Worm (Caenorhabditis elegans) whole organism, L4 larva: ENCODE measurements around the gene K08H2.4.
"Not testable (repeated sequence)": the region's sequence is repeated elsewhere in the genome, so short reads cannot be mapped to it uniquely, and the experiment has no call there.

Experiments
- aly-2 ChIP-seq: sonication (generic microtip); optimal IDR thresholded peaks from 2 replicates; lab custom pipeline; 2018; ENCODE audit warnings: missing biosample characterization, missing genetic modification characterization
- arid-1 ChIP-seq: fragments of 200-800 bp; sonication (Bioruptor generic); conservative IDR thresholded peaks from 2 replicates; pipeline ENCODE4 v1.3.6; 2022; ENCODE audit warnings: missing genetic modification reagents, missing genetic modification characterization, missing compliant biosample characterization
- ceh-20 ChIP-seq: fragments of 200-800 bp; sonication (Bioruptor generic); IDR thresholded peaks from 2 replicates; pipeline ENCODE4 v1.3.6; 2022; ENCODE audit warnings: missing genetic modification reagents, missing genetic modification characterization, missing compliant biosample characterization
- ceh-82 ChIP-seq: sonication (generic microtip); optimal IDR thresholded peaks from 2 replicates; lab custom pipeline; 2017; ENCODE audit warnings: missing biosample characterization, missing genetic modification characterization
- daf-16 ChIP-seq, 3 experiments: sonication (generic microtip); optimal IDR thresholded peaks; 2 replicates each; lab custom pipeline; 2016 to 2017; ENCODE audit warnings: missing genetic modification characterization in 3 of 3, missing genetic modification reagents in 3 of 3, mild to moderate bottlenecking in 2 of 3, missing compliant biosample characterization in 2 of 3, missing biosample characterization in 1 of 3, moderate library complexity in 1 of 3
- daf-19 ChIP-seq: fragments of 200-800 bp; sonication (Bioruptor generic); conservative IDR thresholded peaks from 2 replicates; pipeline ENCODE4 v1.3.6; 2022; ENCODE audit warnings: missing genetic modification characterization, missing compliant biosample characterization
- dmd-6 ChIP-seq: fragments of 200-800 bp; sonication (Bioruptor generic); IDR thresholded peaks from 2 replicates; pipeline ENCODE4 v1.3.6; 2022; ENCODE audit warnings: missing genetic modification reagents, missing genetic modification characterization, missing compliant biosample characterization
- dmd-8 ChIP-seq: fragments of 200-800 bp; sonication (Bioruptor generic); IDR thresholded peaks from 2 replicates; pipeline ENCODE4 v1.3.6; 2022; ENCODE audit warnings: missing genetic modification characterization, missing compliant biosample characterization
- dpl-1 ChIP-seq: fragments of 150-350 bp; optimal IDR thresholded peaks from 2 replicates; lab custom pipeline; 2014; ENCODE audit warnings: missing biosample characterization, missing genetic modification reagents, missing genetic modification characterization
- duxl-1 ChIP-seq: sonication (generic microtip); optimal IDR thresholded peaks from 2 replicates; lab custom pipeline; 2016; ENCODE audit warnings: mild to moderate bottlenecking, missing genetic modification characterization, moderate library complexity, missing compliant biosample characterization; ENCODE audit not compliant: poor library complexity
- dve-1 ChIP-seq: sonication (generic microtip); optimal IDR thresholded peaks from 2 replicates; lab custom pipeline; 2017; ENCODE audit warnings: antibody characterized with exemption, mild to moderate bottlenecking, missing genetic modification characterization, missing compliant biosample characterization; ENCODE audit not compliant: insufficient read depth
- fkh-10 ChIP-seq: fragments of 150-350 bp; optimal IDR thresholded peaks from 2 replicates; lab custom pipeline; 2014; ENCODE audit warnings: missing biosample characterization, missing genetic modification reagents, missing genetic modification characterization
- hlh-11 ChIP-seq: fragments of 200-800 bp; sonication (Bioruptor generic); optimal IDR thresholded peaks from 2 replicates; lab custom pipeline; 2018; ENCODE audit warnings: mild to moderate bottlenecking, missing genetic modification characterization, missing compliant biosample characterization
- hmg-1.1 ChIP-seq: fragments of 200-800 bp; sonication (Bioruptor generic); IDR thresholded peaks from 2 replicates; pipeline ENCODE4 v1.3.6; 2022; ENCODE audit warnings: missing genetic modification reagents, missing genetic modification characterization, missing compliant biosample characterization
- lim-7 ChIP-seq: fragments of 200-800 bp; sonication (Bioruptor generic); IDR thresholded peaks from 2 replicates; pipeline ENCODE4 v1.3.6; 2022; ENCODE audit warnings: missing genetic modification characterization, missing compliant biosample characterization
- lin-1 ChIP-seq: fragments of 200-800 bp; sonication (Bioruptor generic); IDR thresholded peaks from 2 replicates; pipeline ENCODE4 v1.3.6; 2022; ENCODE audit warnings: missing genetic modification reagents, missing genetic modification characterization, missing compliant biosample characterization
- lin-15B ChIP-seq: fragments of 150-350 bp; sonication (generic microtip); optimal IDR thresholded peaks from 3 replicates; lab custom pipeline; 2014; ENCODE audit warnings: missing biosample characterization, missing genetic modification characterization
- lin-38 ChIP-seq: fragments of 200-800 bp; sonication (Bioruptor generic); IDR thresholded peaks from 2 replicates; pipeline ENCODE4 v1.3.6; 2022; ENCODE audit warnings: missing genetic modification reagents, missing genetic modification characterization, missing compliant biosample characterization
- mdt-29 ChIP-seq: fragments of 200-800 bp; sonication (Bioruptor generic); IDR thresholded peaks from 2 replicates; pipeline ENCODE4 v1.3.6; 2022; ENCODE audit warnings: missing genetic modification reagents, missing genetic modification characterization, missing compliant biosample characterization
- mep-1 ChIP-seq: fragments of 150-350 bp; sonication (generic microtip); optimal IDR thresholded peaks from 3 replicates; lab custom pipeline; 2014; ENCODE audit warnings: missing biosample characterization, missing genetic modification characterization
- mes-2 ChIP-seq: sonication (generic microtip); optimal IDR thresholded peaks from 2 replicates; lab custom pipeline; 2016; ENCODE audit warnings: missing genotype, mild to moderate bottlenecking, missing genetic modification characterization, missing compliant biosample characterization; ENCODE audit not compliant: poor library complexity, severe bottlenecking
- mxl-2 ChIP-seq: fragments of 200-800 bp; sonication (Bioruptor generic); conservative IDR thresholded peaks from 2 replicates; pipeline ENCODE4 v1.3.6; 2022; ENCODE audit warnings: missing genetic modification reagents, missing genetic modification characterization, missing compliant biosample characterization
- nhr-11 ChIP-seq: fragments of 150-350 bp; optimal IDR thresholded peaks from 2 replicates; lab custom pipeline; 2014; ENCODE audit warnings: missing biosample characterization, missing genetic modification characterization
- nhr-111 ChIP-seq: fragments of 200-800 bp; sonication (Bioruptor generic); optimal IDR thresholded peaks from 2 replicates; lab custom pipeline; 2018; ENCODE audit warnings: mild to moderate bottlenecking, missing genetic modification characterization, missing compliant biosample characterization
- nhr-28 ChIP-seq: fragments of 150-350 bp; optimal IDR thresholded peaks from 2 replicates; lab custom pipeline; 2014; ENCODE audit warnings: missing biosample characterization, missing genetic modification characterization
- nhr-41 ChIP-seq: fragments of 200-800 bp; sonication (Bioruptor generic); IDR thresholded peaks from 2 replicates; pipeline ENCODE4 v1.3.6; 2022; ENCODE audit warnings: missing genetic modification reagents, missing genetic modification characterization, missing compliant biosample characterization
- nhr-48 ChIP-seq: sonication (generic microtip); optimal IDR thresholded peaks from 2 replicates; lab custom pipeline; 2016; ENCODE audit warnings: mild to moderate bottlenecking, missing genetic modification characterization, missing compliant biosample characterization
- nhr-76 ChIP-seq: fragments of 150-350 bp; optimal IDR thresholded peaks from 2 replicates; lab custom pipeline; 2014; ENCODE audit warnings: missing biosample characterization, missing genetic modification characterization
- nhr-77 ChIP-seq: fragments of 150-350 bp; optimal IDR thresholded peaks from 2 replicates; lab custom pipeline; 2014; ENCODE audit warnings: missing biosample characterization, missing genetic modification characterization
- pha-4 ChIP-seq, 2 experiments: fragments of 150-350 bp in 1 of 2; fragments of 200-800 bp in 1 of 2; sonication (Bioruptor generic) in 1 of 2; IDR thresholded peaks in 1 of 2; optimal IDR thresholded peaks in 1 of 2; 2 replicates each; pipeline versions ENCODE4 v1.3.6 to Lab custom; 2014 to 2022; ENCODE audit warnings: missing genetic modification characterization in 2 of 2, missing genetic modification reagents in 2 of 2, missing biosample characterization in 1 of 2, missing compliant biosample characterization in 1 of 2
- php-3 ChIP-seq: fragments of 200-800 bp; sonication (Bioruptor generic); IDR thresholded peaks from 2 replicates; pipeline ENCODE4 v1.3.6; 2022; ENCODE audit warnings: missing genetic modification reagents, missing genetic modification characterization, missing compliant biosample characterization
- pqm-1 ChIP-seq: sonication (generic microtip); optimal IDR thresholded peaks from 2 replicates; lab custom pipeline; 2017; ENCODE audit warnings: missing biosample characterization, missing genetic modification characterization
- saeg-2 ChIP-seq: fragments of 200-800 bp; sonication (Bioruptor generic); IDR thresholded peaks from 2 replicates; pipeline ENCODE4 v1.3.6; 2022; ENCODE audit warnings: missing genetic modification reagents, missing genetic modification characterization, missing compliant biosample characterization
- set-16 ChIP-seq: fragments of 200-800 bp; sonication (Bioruptor generic); IDR thresholded peaks from 2 replicates; pipeline ENCODE4 v1.3.6; 2022; ENCODE audit warnings: missing genetic modification reagents, missing genetic modification characterization, missing compliant biosample characterization
- skn-1 ChIP-seq: fragments of 150-350 bp; optimal IDR thresholded peaks from 2 replicates; lab custom pipeline; 2014; ENCODE audit warnings: missing biosample characterization, missing genetic modification characterization
- snpc-1.2 ChIP-seq: fragments of 200-800 bp; sonication (Bioruptor generic); IDR thresholded peaks from 2 replicates; pipeline ENCODE4 v1.3.6; 2022; ENCODE audit warnings: missing genetic modification reagents, missing genetic modification characterization, missing compliant biosample characterization
- spr-1 ChIP-seq: sonication (generic microtip); optimal IDR thresholded peaks from 2 replicates; lab custom pipeline; 2016; ENCODE audit warnings: mild to moderate bottlenecking, missing genetic modification characterization, missing compliant biosample characterization
- tag-97 ChIP-seq: fragments of 200-800 bp; sonication (Bioruptor generic); IDR thresholded peaks from 2 replicates; pipeline ENCODE4 v1.3.6; 2022; ENCODE audit warnings: missing genetic modification characterization, missing compliant biosample characterization
- tra-1 ChIP-seq: fragments of 200-800 bp; sonication (Bioruptor generic); IDR thresholded peaks from 2 replicates; pipeline ENCODE4 v1.3.6; 2022; ENCODE audit warnings: missing genetic modification reagents, missing genetic modification characterization, missing compliant biosample characterization
- unc-62 ChIP-seq, 3 experiments: fragments of 150-350 bp in 1 of 3; sonication (generic microtip); optimal IDR thresholded peaks in 2 of 3; peaks in 1 of 3; 1 replicate in 1 of 3; 2 replicates in 2 of 3; lab custom pipeline; 2014 to 2017; ENCODE audit warnings: missing biosample characterization in 3 of 3, missing genetic modification characterization in 3 of 3, missing genetic modification reagents in 3 of 3, missing genotype in 1 of 3
- vab-7 ChIP-seq: fragments of 200-800 bp; sonication (Bioruptor generic); IDR thresholded peaks from 2 replicates; pipeline ENCODE4 v1.3.6; 2022; ENCODE audit warnings: missing genetic modification reagents, missing genetic modification characterization, missing compliant biosample characterization
- zip-2 ChIP-seq: fragments of 150-350 bp; optimal IDR thresholded peaks from 2 replicates; lab custom pipeline; 2014; ENCODE audit warnings: missing biosample characterization, missing genetic modification characterization
- ztf-7 ChIP-seq: fragments of 150-350 bp; optimal IDR thresholded peaks from 2 replicates; lab custom pipeline; 2014; ENCODE audit warnings: missing biosample characterization, missing genetic modification characterization

The K08H2.4 gene

ce11 chrX:13257577-13257976 is 19.3 kb downstream of the K08H2.4 start, which contains the start of gene K08H2.10 (continued):
- no peak for TF ChIP-seq duxl-1 (tag; lab: Kevin White, UChicago)
- TF ChIP-seq unc-62 (GFP tag; optimal IDR thresholded peaks at IDR 0.05 in 1 of 2; lab: Kevin White, UChicago) = peak in 1 of 2 experiments; percentile 82
- no peak for TF ChIP-seq unc-62 (tag; optimal IDR thresholded peaks at IDR 0.05; lab: Kevin White, UChicago)
- peak; percentile 44; the same call in 1 of the 2 replicates for TF ChIP-seq nhr-41 (GFP tag; lab: Robert Waterston, UW)
- TF ChIP-seq aly-2 (tag; lab: Kevin White, UChicago) = no peak

- 0 out of 2 replicates have a peak, but pooled peaks have one; percentile 15 for TF ChIP-seq lin-1 (GFP tag; lab: Robert Waterston, UW)
- TF ChIP-seq mep-1 = peak; percentile 6
- TF ChIP-seq vab-7 (GFP tag; lab: Robert Waterston, UW) = peak; percentile 55; the same call in 1 of the 2 replicates
- TF ChIP-seq lin-38 (GFP tag; lab: Robert Waterston, UW) = peak; percentile 62
- TF ChIP-seq arid-1 (GFP tag; lab: Robert Waterston, UW) = 0 out of 2 replicates have a peak, but pooled peaks have one; percentile 33
- peak; percentile 27 for TF ChIP-seq nhr-48
- TF ChIP-seq snpc-1.2 (GFP tag; lab: Robert Waterston, UW) = peak; percentile 64; the same call in 1 of the 2 replicates
- peak; percentile 13 for TF ChIP-seq hlh-11 (tag; lab: Kevin White, UChicago)
- peak; percentile 59 for TF ChIP-seq dve-1 (tag; lab: Kevin White, UChicago)
- TF ChIP-seq pha-4 (GFP tag; IDR thresholded peaks at IDR 0.05; lab: Robert Waterston, UW) = peak; percentile 57; the same call in 1 of the 2 replicates
- not testable (repeated sequence) for TF ChIP-seq pha-4 (tag; optimal IDR thresholded peaks at IDR 0.05; lab: Kevin White, UChicago)
- TF ChIP-seq daf-16 (GFP tag; optimal IDR thresholded peaks at IDR 0.05; lab: Kevin White, UChicago) = peak in 1 of 2 experiments; percentile 51
- peak; percentile 85 for TF ChIP-seq daf-16 (tag; optimal IDR thresholded peaks at IDR 0.05; lab: Kevin White, UChicago)
- TF ChIP-seq mes-2 (tag; lab: Kevin White, UChicago) = peak; percentile 49
- TF ChIP-seq lim-7 (GFP tag; lab: Robert Waterston, UW) = peak; percentile 70
- peak; percentile 4 for TF ChIP-seq pqm-1 (tag; lab: Kevin White, UChicago)
- peak; percentile 61; the same call in 1 of the 2 replicates for TF ChIP-seq tra-1
- peak; percentile 46 for TF ChIP-seq dmd-6 (GFP tag; lab: Robert Waterston, UW)
These were observed 22.8 kb downstream of the K08H2.4 start for ce11 chrX:13261037-13261592.

- no peak for TF ChIP-seq duxl-1 (tag; lab: Kevin White, UChicago)
- no peak for TF ChIP-seq saeg-2
- TF ChIP-seq nhr-28 (tag; lab: Kevin White, UChicago) = no peak
- TF ChIP-seq mes-2 (tag; lab: Kevin White, UChicago) = no peak
- no peak for TF ChIP-seq set-16 (GFP tag; lab: Robert Waterston, UW)
- TF ChIP-seq ceh-20 (GFP tag; lab: Robert Waterston, UW) = no peak
- TF ChIP-seq daf-19 (GFP tag; lab: Robert Waterston, UW) = no peak
- TF ChIP-seq ztf-7 (tag; lab: Kevin White, UChicago) = no peak
- no peak for TF ChIP-seq zip-2 (tag; lab: Kevin White, UChicago)
- TF ChIP-seq, all 104 proteins: peak for 0
These were observed 23.9 kb downstream of the K08H2.4 start, which contains the start of gene K09A11.1 for ce11 chrX:13262195-13262594. Gene K09A11.1 (plus strand): TSS chrX:13262495.

- TF ChIP-seq spr-1 (tag; lab: Kevin White, UChicago) (peak; percentile 60), nhr-111 (peak; percentile 61), mxl-2 (GFP tag; lab: Robert Waterston, UW) (peak; percentile 79; the same call in 1 of the 2 replicates), nhr-11 (no peak), mdt-29 (GFP tag; lab: Robert Waterston, UW) (peak; percentile 83), lin-15B (tag; lab: Kevin White, UChicago) (no peak), ceh-82 (tag; lab: Kevin White, UChicago) (no peak), nhr-76 (tag; lab: Kevin White, UChicago) (no peak), fkh-10 (GFP tag; lab: Kevin White, UChicago) (peak; percentile 63), dmd-8 (peak; percentile 87), skn-1 (no peak), tag-97 (GFP tag; lab: Robert Waterston, UW) (no peak), nhr-77 (tag; lab: Kevin White, UChicago) (peak; percentile 22), pha-4 (GFP tag; IDR thresholded peaks at IDR 0.05; lab: Robert Waterston, UW) (peak; percentile 89), pha-4 (tag; optimal IDR thresholded peaks at IDR 0.05; lab: Kevin White, UChicago) (no peak), hmg-1.1 (peak; percentile 96), php-3 (GFP tag; lab: Robert Waterston, UW) (peak; percentile 76), dpl-1 (GFP tag; lab: Kevin White, UChicago) (no peak)
These were observed 26.3 kb downstream of the K08H2.4 start for ce11 chrX:13264550-13264949.
